Worm (Caenorhabditis elegans) whole organism, L3 larva: ENCODE results near the gene ttr-32.

ENCODE experiments used
- nhr-11 ChIP-seq: fragments of 150-350 bp; optimal IDR thresholded peaks from 2 replicates; lab custom pipeline; 2014; ENCODE audit warnings: missing biosample characterization, missing genetic modification characterization
- nhr-12 ChIP-seq: fragments of 150-350 bp; optimal IDR thresholded peaks from 2 replicates; lab custom pipeline; 2014; ENCODE audit warnings: missing biosample characterization, missing genetic modification characterization

DNA sequence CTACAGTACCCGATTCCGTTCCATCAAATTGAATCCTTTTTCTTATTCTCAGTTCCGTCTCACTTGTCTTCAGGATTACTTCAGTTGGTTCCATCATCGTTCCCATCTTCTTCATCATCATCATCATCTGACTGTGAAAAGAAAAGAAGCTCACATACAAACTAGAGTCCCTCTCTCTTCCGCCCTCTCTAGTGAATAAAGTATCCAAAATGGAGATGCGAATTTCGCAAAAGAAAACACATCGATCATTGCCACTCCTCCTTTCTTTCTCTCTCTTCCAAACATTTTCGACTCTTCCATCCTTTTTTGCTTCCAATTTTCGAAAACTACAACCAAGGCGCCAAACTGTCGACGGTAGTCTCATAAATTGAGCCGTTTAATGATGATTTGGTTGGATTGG, 13.4 kb upstream of the ttr-32 start:
- TF ChIP-seq nhr-11 (tag; lab: Kevin White, UChicago) = no peak
- TF ChIP-seq nhr-12 (tag; lab: Kevin White, UChicago) = no peak
